Worm (Caenorhabditis elegans) whole organism, L3 larva: Measurements from ENCODE around the gene srh-129.

ENCODE experiments used
- ceh-28 ChIP-seq: fragments of 150-350 bp; optimal IDR thresholded peaks from 2 replicates; lab custom pipeline; 2014; ENCODE audit warnings: missing biosample characterization, missing genetic modification reagents, missing genetic modification characterization
- ceh-9 ChIP-seq: sonication (generic microtip); optimal IDR thresholded peaks from 2 replicates; lab custom pipeline; 2018; ENCODE audit warnings: missing biosample characterization, missing genetic modification characterization
- elt-1 ChIP-seq: fragments of 150-350 bp; optimal IDR thresholded peaks from 2 replicates; lab custom pipeline; 2014; ENCODE audit warnings: missing biosample characterization, missing genetic modification characterization
- fos-1 ChIP-seq: fragments of 150-350 bp; optimal IDR thresholded peaks from 2 replicates; lab custom pipeline; 2014; ENCODE audit warnings: missing biosample characterization, missing genetic modification characterization
- nfya-1 ChIP-seq: sonication (generic microtip); optimal IDR thresholded peaks from 2 replicates; lab custom pipeline; 2017; ENCODE audit warnings: missing genetic modification characterization, mild to moderate bottlenecking, missing compliant biosample characterization, antibody characterized with exemption, moderate library complexity; ENCODE audit not compliant: insufficient read depth
- nhr-11 ChIP-seq: fragments of 150-350 bp; optimal IDR thresholded peaks from 2 replicates; lab custom pipeline; 2014; ENCODE audit warnings: missing biosample characterization, missing genetic modification characterization
- nhr-237 ChIP-seq: fragments of 150-350 bp; optimal IDR thresholded peaks from 2 replicates; lab custom pipeline; 2014; ENCODE audit warnings: missing biosample characterization, missing genetic modification characterization
- nhr-76 ChIP-seq: fragments of 150-350 bp; sonication (generic microtip); optimal IDR thresholded peaks from 5 replicates; lab custom pipeline; 2014; ENCODE audit warnings: missing biosample characterization, missing genetic modification characterization
- pha-4 ChIP-seq: fragments of 150-350 bp; optimal IDR thresholded peaks from 2 replicates; lab custom pipeline; 2014; ENCODE audit warnings: missing biosample characterization, missing genetic modification reagents, missing genetic modification characterization
- sea-2 ChIP-seq: fragments of 150-350 bp; sonication (generic microtip); optimal IDR thresholded peaks from 4 replicates; lab custom pipeline; 2014; ENCODE audit warnings: missing biosample characterization, missing genetic modification reagents, missing genetic modification characterization
- zag-1 ChIP-seq: fragments of 150-350 bp; optimal IDR thresholded peaks from 2 replicates; lab custom pipeline; 2014; ENCODE audit warnings: missing biosample characterization, missing genetic modification characterization

- TF ChIP-seq nhr-237 (tag; lab: Kevin White, UChicago) (no peak), zag-1 (tag; lab: Kevin White, UChicago) (no peak), fos-1 (no peak), nfya-1 (tag; lab: Kevin White, UChicago) (no peak), elt-1 (no peak), ceh-28 (no peak), pha-4 (tag; lab: Kevin White, UChicago) (no peak), ceh-9 (tag; lab: Kevin White, UChicago) (no peak), nhr-76 (tag; lab: Kevin White, UChicago) (no peak), sea-2 (GFP tag; lab: Kevin White, UChicago) (no peak), nhr-11 (no peak)
Observed at ce11 chrV:5130018-5130417, 13.7 kb downstream of the srh-129 start, which contains the start of gene F14F9.8.
